Worm (Caenorhabditis elegans): Measurements from ENCODE around the gene F41C3.1.

F41C3.1 gene

DNA sequence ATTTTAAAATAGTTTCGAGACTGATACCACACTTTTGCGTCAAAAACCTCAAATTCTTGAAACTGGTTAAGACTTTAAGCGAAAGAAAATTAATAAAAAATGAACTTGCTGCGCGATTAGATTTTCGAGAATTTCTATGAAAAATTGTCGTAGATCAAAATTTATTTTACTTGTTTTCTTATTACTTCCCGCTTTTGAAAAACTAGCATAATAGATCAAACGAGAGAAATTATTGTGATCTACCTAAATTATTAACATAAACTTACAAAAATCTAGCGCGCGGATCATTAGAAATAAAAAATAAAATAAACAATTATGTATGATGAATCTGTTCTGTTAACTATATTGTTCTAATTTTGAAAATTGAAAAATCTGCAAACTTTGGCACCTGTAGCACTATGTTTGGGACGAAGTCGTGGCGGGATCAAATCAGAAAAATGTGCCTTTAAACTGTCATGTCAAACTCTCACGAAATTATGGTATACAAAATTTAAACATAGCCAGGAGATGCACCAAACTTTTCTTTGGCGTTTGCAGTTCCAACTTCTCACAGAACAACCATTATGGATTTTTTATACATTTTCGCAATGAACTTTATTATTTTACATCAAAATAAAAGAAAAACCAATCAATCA lies 25.2 kb upstream of the F41C3.1 start:
- TF ChIP-seq dve-1 (tag; optimal IDR thresholded peaks at IDR 0.05; ENCODE audit: insufficient read depth): peak; percentile 47
- TF ChIP-seq ama-1 (optimal IDR thresholded peaks at IDR 0.05): peak; percentile 75
- TF ChIP-seq daf-16 (GFP tag; optimal IDR thresholded peaks at IDR 0.05): no peak
- peak; percentile 16 for TF ChIP-seq daf-16 (tag; optimal IDR thresholded peaks at IDR 0.05)
- no peak for TF ChIP-seq ZK546.5 (tag; optimal IDR thresholded peaks at IDR 0.05)
- no peak for TF ChIP-seq aly-2 (tag; optimal IDR thresholded peaks at IDR 0.05)
- peak in 1 of 2 experiments; percentile 69 for TF ChIP-seq unc-62 (GFP tag; optimal IDR thresholded peaks at IDR 0.05 in 1 of 2)
- TF ChIP-seq unc-62 (tag; optimal IDR thresholded peaks at IDR 0.05): no peak
- TF ChIP-seq T26A8.4 (GFP tag; IDR thresholded peaks at IDR 0.05): 0 out of 2 replicates have a peak, but pooled peaks have one; percentile 23

DNA sequence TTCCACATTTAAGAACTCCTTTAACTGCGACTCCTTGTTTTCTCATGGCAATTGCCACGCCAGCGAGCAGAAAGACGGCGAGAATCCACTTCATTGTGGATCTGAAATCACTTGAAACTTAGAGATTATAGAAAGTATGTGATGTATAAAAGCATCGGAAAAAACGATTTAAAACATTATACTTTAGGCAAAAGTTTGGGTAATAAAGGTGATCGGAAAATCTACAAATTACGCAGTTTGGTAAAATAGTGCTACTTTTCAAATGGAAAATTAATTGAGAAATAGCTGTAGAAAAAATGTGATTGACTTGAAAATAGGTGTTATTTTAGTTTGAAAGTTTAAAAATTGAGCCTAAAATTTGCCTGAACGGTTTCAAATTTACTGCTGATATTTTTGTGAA lies 24.3 kb upstream of the F41C3.1 start, which contains the start of gene ttr-41:
ttr-41 (minus strand) TSS at position 101 of the 400 bp plus-strand sequence.
- no peak for TF ChIP-seq F26F4.8 (GFP tag; conservative IDR thresholded peaks at IDR 0.05)
- TF ChIP-seq aly-2 (tag; optimal IDR thresholded peaks at IDR 0.05): no peak
- TF ChIP-seq unc-62 (GFP tag; optimal IDR thresholded peaks at IDR 0.05 in 1 of 2): no peak
- TF ChIP-seq unc-62 (tag; optimal IDR thresholded peaks at IDR 0.05): no peak
- no peak for TF ChIP-seq ceh-20 (GFP tag; IDR thresholded peaks at IDR 0.05)
- no peak for TF ChIP-seq lin-13 (GFP tag; optimal IDR thresholded peaks at IDR 0.05)
- TF ChIP-seq lsy-2 (tag; optimal IDR thresholded peaks at IDR 0.05): no peak
- no peak for TF ChIP-seq spr-3 (GFP tag; optimal IDR thresholded peaks at IDR 0.05)
- no peak for TF ChIP-seq F10B5.3 (tag; optimal IDR thresholded peaks at IDR 0.05)
- TF ChIP-seq F44E2.7 (GFP tag; IDR thresholded peaks at IDR 0.05): no peak
- no peak for TF ChIP-seq fkh-10 (GFP tag; optimal IDR thresholded peaks at IDR 0.05)
- no peak for TF ChIP-seq pqm-1 (tag; optimal IDR thresholded peaks at IDR 0.05)
- TF ChIP-seq nhr-41 (GFP tag; IDR thresholded peaks at IDR 0.05): no peak
- no peak for TF ChIP-seq lim-7 (GFP tag; IDR thresholded peaks at IDR 0.05)
- no peak for TF ChIP-seq F49E8.2 (tag; optimal IDR thresholded peaks at IDR 0.05; ENCODE audit: borderline replicate concordance)
- no peak for TF ChIP-seq sdz-12 (GFP tag; optimal IDR thresholded peaks at IDR 0.05)
- TF ChIP-seq zfp-3 (GFP tag; conservative IDR thresholded peaks at IDR 0.05): no peak
- no peak for TF ChIP-seq dpl-1 (GFP tag; optimal IDR thresholded peaks at IDR 0.05)
- no peak for TF ChIP-seq ceh-62 (tag; optimal IDR thresholded peaks at IDR 0.05)
- no peak for TF ChIP-seq dve-1 (tag; optimal IDR thresholded peaks at IDR 0.05; ENCODE audit: insufficient read depth)
- TF ChIP-seq lin-15B (tag; optimal IDR thresholded peaks at IDR 0.05): no peak

DNA sequence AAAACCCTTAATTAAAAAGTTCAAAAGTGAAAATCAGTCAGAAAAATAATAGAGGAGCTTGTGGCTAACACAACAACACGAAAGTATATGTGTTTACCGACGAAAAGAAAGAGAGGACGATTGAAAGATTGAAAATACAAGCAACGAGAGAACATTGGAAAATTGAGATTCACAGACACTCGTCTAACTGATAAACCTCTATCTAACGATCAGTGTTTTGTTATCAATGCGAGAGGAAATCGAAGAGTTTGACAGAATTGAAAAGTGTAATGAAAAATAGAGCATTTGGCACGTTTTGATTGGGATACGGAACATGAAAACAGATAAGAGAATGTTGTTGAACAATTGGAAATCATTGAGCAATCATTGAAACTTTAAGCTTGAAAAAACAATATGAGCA lies 23.4 kb upstream of the F41C3.1 start:
- TF ChIP-seq jun-1 (tag; optimal IDR thresholded peaks at IDR 0.05) (no peak), ceh-62 (tag; optimal IDR thresholded peaks at IDR 0.05) (no peak), duxl-1 (tag; optimal IDR thresholded peaks at IDR 0.05; ENCODE audit: poor library complexity) (no peak), mdl-1 (tag; optimal IDR thresholded peaks at IDR 0.05) (peak in 1 of 2 experiments; percentile 47), egl-27 (tag; optimal IDR thresholded peaks at IDR 0.05) (no peak), lin-1 (GFP tag; IDR thresholded peaks at IDR 0.05) (peak; percentile 73), snpc-1.2 (GFP tag; IDR thresholded peaks at IDR 0.05) (no peak), F26F4.8 (GFP tag; conservative IDR thresholded peaks at IDR 0.05) (no peak), dpl-1 (GFP tag; optimal IDR thresholded peaks at IDR 0.05) (peak; percentile 0), nhr-237 (tag; optimal IDR thresholded peaks at IDR 0.05) (no peak), mxl-3 (GFP tag; optimal IDR thresholded peaks at IDR 0.05) (peak; percentile 44), dmd-6 (GFP tag; IDR thresholded peaks at IDR 0.05) (peak; percentile 89), daf-16 (GFP tag; optimal IDR thresholded peaks at IDR 0.05) (peak; percentile 66 to 95), daf-16 (tag; optimal IDR thresholded peaks at IDR 0.05) (peak; percentile 99), nhr-77 (tag; optimal IDR thresholded peaks at IDR 0.05) (peak; percentile 92), nhr-28 (tag; optimal IDR thresholded peaks at IDR 0.05) (peak; percentile 95), hlh-11 (tag; optimal IDR thresholded peaks at IDR 0.05) (peak; percentile 91), tra-1 (GFP tag; IDR thresholded peaks at IDR 0.05) (peak; percentile 86), aha-1 (tag) (no peak), spr-1 (tag; optimal IDR thresholded peaks at IDR 0.05) (peak; percentile 34), skn-1 (tag; optimal IDR thresholded peaks at IDR 0.05) (no peak), cey-2 (tag; optimal IDR thresholded peaks at IDR 0.05; ENCODE audit: borderline replicate concordance, insufficient read depth) (peak; percentile 7), nhr-102 (tag; optimal IDR thresholded peaks at IDR 0.05) (peak; percentile 14), hif-1 (tag; optimal IDR thresholded peaks at IDR 0.05) (peak; percentile 58 to 96), nhr-6 (tag; optimal IDR thresholded peaks at IDR 0.05) (peak; percentile 49), dmd-9 (GFP tag; IDR thresholded peaks at IDR 0.05) (no peak), Y75B8A.6 (GFP tag; IDR thresholded peaks at IDR 0.05) (no peak)

Measured in whole organism, L4 larva.